Worm (Caenorhabditis elegans) whole organism, L2 larva: ENCODE results near the gene taf-10.

Experiments
- C34F6.9 ChIP-seq: fragments of 150-350 bp; optimal IDR thresholded peaks from 2 replicates; lab custom pipeline; 2014; ENCODE audit warnings: missing biosample characterization, missing genetic modification characterization
- F13H6.1 ChIP-seq: sonication (generic microtip); optimal IDR thresholded peaks from 2 replicates; lab custom pipeline; 2016; ENCODE audit warnings: missing genetic modification characterization, missing compliant biosample characterization
- R02D3.7 ChIP-seq: fragments of 150-350 bp; optimal IDR thresholded peaks from 2 replicates; lab custom pipeline; 2014; ENCODE audit warnings: missing biosample characterization, missing genetic modification characterization
- Y55F3AM.14 ChIP-seq: fragments of 200-800 bp; sonication (Bioruptor generic); optimal IDR thresholded peaks from 2 replicates; lab custom pipeline; 2018; ENCODE audit warnings: mild to moderate bottlenecking, missing genetic modification characterization, missing compliant biosample characterization
- ZK546.5 ChIP-seq: sonication (generic microtip); optimal IDR thresholded peaks from 2 replicates; lab custom pipeline; 2017; ENCODE audit warnings: missing biosample characterization, missing genetic modification characterization
- aly-2 ChIP-seq: fragments of 150-350 bp; optimal IDR thresholded peaks from 2 replicates; lab custom pipeline; 2014; ENCODE audit warnings: missing biosample characterization, missing genetic modification characterization
- ama-1 ChIP-seq: fragments of 150-350 bp; optimal IDR thresholded peaks from 2 replicates; lab custom pipeline; 2018; ENCODE audit warnings: inconsistent platforms
- blmp-1 ChIP-seq: sonication (generic microtip); optimal IDR thresholded peaks from 2 replicates; lab custom pipeline; 2017; ENCODE audit warnings: missing genetic modification characterization, mild to moderate bottlenecking, missing compliant biosample characterization, antibody characterized with exemption, moderate library complexity; ENCODE audit not compliant: insufficient read depth
- crh-2 ChIP-seq: sonication (generic microtip); optimal IDR thresholded peaks from 2 replicates; lab custom pipeline; 2017; ENCODE audit warnings: missing biosample characterization, missing genetic modification characterization
- dmd-4 ChIP-seq: sonication (generic microtip); optimal IDR thresholded peaks from 2 replicates; lab custom pipeline; 2017; ENCODE audit warnings: missing biosample characterization, missing genetic modification characterization
- egl-27 ChIP-seq: sonication (generic microtip); optimal IDR thresholded peaks from 3 replicates; lab custom pipeline; 2017; ENCODE audit warnings: missing biosample characterization, missing genetic modification reagents, missing genetic modification characterization
- elt-1 ChIP-seq: fragments of 150-350 bp; optimal IDR thresholded peaks from 2 replicates; lab custom pipeline; 2014; ENCODE audit warnings: missing biosample characterization, missing genetic modification characterization
- elt-3 ChIP-seq: sonication (generic microtip); optimal IDR thresholded peaks from 2 replicates; lab custom pipeline; 2017; ENCODE audit warnings: missing biosample characterization, missing genetic modification characterization
- fos-1 ChIP-seq: fragments of 150-350 bp; optimal IDR thresholded peaks from 2 replicates; lab custom pipeline; 2014; ENCODE audit warnings: missing biosample characterization, missing genetic modification characterization
- gmeb-1 ChIP-seq: fragments of 150-350 bp; optimal IDR thresholded peaks from 2 replicates; lab custom pipeline; 2014; ENCODE audit warnings: missing biosample characterization, missing genetic modification characterization
- lin-13 ChIP-seq: fragments of 150-350 bp; optimal IDR thresholded peaks from 2 replicates; lab custom pipeline; 2014; ENCODE audit warnings: missing biosample characterization, missing genetic modification reagents, missing genetic modification characterization
- lin-39 ChIP-seq: fragments of 150-350 bp; optimal IDR thresholded peaks from 2 replicates; lab custom pipeline; 2014; ENCODE audit warnings: missing biosample characterization, missing genetic modification reagents, missing genetic modification characterization
- lsy-2 ChIP-seq, 2 experiments: fragments of 150-350 bp in 1 of 2; sonication (generic microtip) in 1 of 2; optimal IDR thresholded peaks; 2 replicates each; lab custom pipeline; 2014 to 2017; ENCODE audit warnings: missing biosample characterization in 2 of 2, missing genetic modification characterization in 2 of 2
- mab-5 ChIP-seq: fragments of 150-350 bp; optimal IDR thresholded peaks from 2 replicates; lab custom pipeline; 2014; ENCODE audit warnings: missing biosample characterization, missing genetic modification characterization
- mdl-1 ChIP-seq, 2 experiments: fragments of 150-350 bp in 1 of 2; sonication (generic microtip) in 1 of 2; optimal IDR thresholded peaks; 2 replicates each; lab custom pipeline; 2017; ENCODE audit warnings: missing biosample characterization in 2 of 2, missing genetic modification characterization in 2 of 2
- nhr-11 ChIP-seq: fragments of 150-350 bp; optimal IDR thresholded peaks from 2 replicates; lab custom pipeline; 2014; ENCODE audit warnings: missing biosample characterization, missing genetic modification characterization
- nhr-12 ChIP-seq: fragments of 150-350 bp; optimal IDR thresholded peaks from 2 replicates; lab custom pipeline; 2014; ENCODE audit warnings: missing biosample characterization, missing genetic modification characterization
- nhr-129 ChIP-seq: fragments of 150-350 bp; optimal IDR thresholded peaks from 2 replicates; lab custom pipeline; 2014; ENCODE audit warnings: missing biosample characterization, missing genetic modification characterization
- nhr-21 ChIP-seq: fragments of 150-350 bp; optimal IDR thresholded peaks from 2 replicates; lab custom pipeline; 2014; ENCODE audit warnings: missing biosample characterization, missing genetic modification characterization
- nhr-23 ChIP-seq: fragments of 150-350 bp; optimal IDR thresholded peaks from 2 replicates; lab custom pipeline; 2014; ENCODE audit warnings: missing biosample characterization, missing genetic modification reagents, missing genetic modification characterization
- nhr-237 ChIP-seq: fragments of 150-350 bp; optimal IDR thresholded peaks from 2 replicates; lab custom pipeline; 2014; ENCODE audit warnings: missing biosample characterization, missing genetic modification characterization
- nhr-25 ChIP-seq: fragments of 150-350 bp; sonication (generic microtip); optimal IDR thresholded peaks from 3 replicates; lab custom pipeline; 2014; ENCODE audit warnings: missing biosample characterization, missing genetic modification characterization
- nhr-6 ChIP-seq: fragments of 150-350 bp; optimal IDR thresholded peaks from 2 replicates; lab custom pipeline; 2014; ENCODE audit warnings: missing biosample characterization, missing genetic modification characterization
- nhr-77 ChIP-seq: fragments of 150-350 bp; optimal IDR thresholded peaks from 2 replicates; lab custom pipeline; 2014; ENCODE audit warnings: missing biosample characterization, missing genetic modification characterization
- peb-1 ChIP-seq: fragments of 150-350 bp; optimal IDR thresholded peaks from 2 replicates; lab custom pipeline; 2014; ENCODE audit warnings: missing biosample characterization, missing genetic modification characterization
- sem-4 ChIP-seq: fragments of 150-350 bp; optimal IDR thresholded peaks from 2 replicates; lab custom pipeline; 2014; ENCODE audit warnings: missing biosample characterization, missing genetic modification reagents, missing genetic modification characterization
- sma-3 ChIP-seq: sonication (generic microtip); optimal IDR thresholded peaks from 2 replicates; lab custom pipeline; 2016; ENCODE audit warnings: missing genetic modification reagents, missing genetic modification characterization, missing compliant biosample characterization
- sma-9 ChIP-seq, 2 experiments: fragments of 150-350 bp in 1 of 2; sonication (generic microtip) in 1 of 2; optimal IDR thresholded peaks; 2 replicates each; lab custom pipeline; 2014 to 2016; ENCODE audit warnings: missing genetic modification characterization in 2 of 2, mild to moderate bottlenecking in 1 of 2, missing biosample characterization in 1 of 2, missing compliant biosample characterization in 1 of 2, missing genetic modification reagents in 1 of 2, moderate library complexity in 1 of 2
- unc-55 ChIP-seq: fragments of 150-350 bp; sonication (generic microtip); optimal IDR thresholded peaks from 3 replicates; lab custom pipeline; 2014; ENCODE audit warnings: missing biosample characterization, missing genetic modification reagents, missing genetic modification characterization
- unc-62 ChIP-seq: fragments of 150-350 bp; optimal IDR thresholded peaks from 2 replicates; lab custom pipeline; 2014; ENCODE audit warnings: missing biosample characterization, missing genetic modification reagents, missing genetic modification characterization
- ztf-11 ChIP-seq: sonication (generic microtip); optimal IDR thresholded peaks from 2 replicates; lab custom pipeline; 2017; ENCODE audit warnings: missing biosample characterization, missing genetic modification characterization
- ztf-4 ChIP-seq: fragments of 150-350 bp; optimal IDR thresholded peaks from 2 replicates; lab custom pipeline; 2014; ENCODE audit warnings: missing biosample characterization, missing genetic modification characterization

The taf-10 gene

DNA sequence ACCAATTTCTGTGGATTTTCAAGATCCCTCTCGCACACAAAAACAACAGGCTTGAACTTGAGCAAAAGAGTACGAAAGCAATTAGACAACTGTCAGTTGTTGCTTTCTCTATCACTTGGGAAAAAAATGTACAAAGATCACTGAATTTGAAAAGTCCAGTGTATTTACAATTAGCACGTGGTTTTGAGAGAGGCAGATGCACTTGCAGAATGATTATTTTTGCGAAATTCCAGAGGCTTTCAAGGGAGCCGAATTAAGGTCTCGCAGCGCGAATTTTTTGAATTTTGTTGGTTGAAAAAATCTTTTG is 6.3 kb downstream of the taf-10 start:
- TF ChIP-seq R02D3.7 (no peak), nhr-129 (tag; lab: Kevin White, UChicago) (peak; percentile 62), nhr-237 (no peak), unc-55 (GFP tag; lab: Kevin White, UChicago) (no peak), nhr-12 (tag; lab: Kevin White, UChicago) (no peak), crh-2 (tag; lab: Kevin White, UChicago) (no peak), F13H6.1 (tag; lab: Kevin White, UChicago) (no peak), nhr-25 (tag; lab: Kevin White, UChicago) (no peak), ZK546.5 (tag; lab: Kevin White, UChicago) (no peak), C34F6.9 (tag; lab: Kevin White, UChicago) (no peak), nhr-6 (tag; lab: Kevin White, UChicago) (no peak), sma-9 (GFP tag; optimal IDR thresholded peaks at IDR 0.05; lab: Kevin White, UChicago) (peak; percentile 62), sma-9 (tag; optimal IDR thresholded peaks at IDR 0.05; lab: Kevin White, UChicago) (no peak), mdl-1 (tag; optimal IDR thresholded peaks at IDR 0.05; lab: Kevin White, UChicago) (no peak), mab-5 (tag; lab: Kevin White, UChicago) (no peak), elt-1 (no peak), lin-39 (tag; lab: Kevin White, UChicago) (no peak), unc-62 (GFP tag; lab: Kevin White, UChicago) (no peak), lsy-2 (tag; optimal IDR thresholded peaks at IDR 0.05; lab: Kevin White, UChicago) (peak in 1 of 2 experiments; percentile 39), nhr-77 (tag; lab: Kevin White, UChicago) (no peak), ztf-11 (tag; lab: Kevin White, UChicago) (no peak), sma-3 (no peak), fos-1 (no peak), egl-27 (tag; lab: Kevin White, UChicago) (no peak), sem-4 (tag; lab: Kevin White, UChicago) (no peak)

DNA sequence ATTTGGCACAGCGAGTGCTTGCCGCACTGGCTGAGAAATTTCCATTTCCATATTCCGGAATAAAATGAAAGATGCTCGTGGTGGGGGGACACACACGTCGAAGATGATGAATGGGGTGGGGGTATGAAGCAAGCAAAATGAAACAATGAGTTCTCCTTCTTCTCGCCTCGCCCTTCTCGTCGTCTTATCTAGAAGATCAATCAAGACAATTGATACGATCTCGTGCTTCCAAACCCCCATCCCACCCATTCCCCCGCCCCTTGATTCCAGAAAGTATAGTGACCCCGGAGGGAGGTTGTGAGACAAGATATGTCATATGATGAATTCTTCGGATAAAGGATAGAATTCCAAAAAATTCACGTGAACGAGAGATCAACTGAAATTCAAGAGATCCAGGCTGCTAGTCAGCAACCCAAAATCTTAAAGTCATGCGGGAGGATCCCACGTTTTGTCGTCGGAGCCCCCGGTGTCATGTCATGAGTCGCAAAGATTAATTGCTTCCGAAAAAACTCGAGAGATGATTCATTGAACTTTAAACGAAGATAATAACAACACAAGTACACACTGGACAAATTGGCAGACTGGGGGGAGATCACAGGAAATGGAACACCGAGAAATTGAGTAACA is 7.7 kb downstream of the taf-10 start:
- TF ChIP-seq mab-5 (tag; lab: Kevin White, UChicago) (peak; percentile 20), Y55F3AM.14 (GFP tag; lab: Kevin White, UChicago) (peak; percentile 49), lsy-2 (tag; optimal IDR thresholded peaks at IDR 0.05; lab: Kevin White, UChicago) (peak in 1 of 2 experiments; percentile 20), dmd-4 (tag; lab: Kevin White, UChicago) (no peak), ztf-4 (tag; lab: Kevin White, UChicago) (peak; percentile 6), nhr-25 (tag; lab: Kevin White, UChicago) (no peak), nhr-129 (tag; lab: Kevin White, UChicago) (peak; percentile 29), fos-1 (no peak), R02D3.7 (no peak), F13H6.1 (tag; lab: Kevin White, UChicago) (peak; percentile 33), sem-4 (tag; lab: Kevin White, UChicago) (no peak), nhr-77 (tag; lab: Kevin White, UChicago) (no peak), crh-2 (tag; lab: Kevin White, UChicago) (no peak), nhr-21 (tag; lab: Kevin White, UChicago) (no peak), peb-1 (tag; lab: Kevin White, UChicago) (no peak), unc-55 (GFP tag; lab: Kevin White, UChicago) (peak; percentile 26), lin-13 (GFP tag; lab: Kevin White, UChicago) (no peak), elt-1 (peak; percentile 10), nhr-11 (no peak), C34F6.9 (tag; lab: Kevin White, UChicago) (peak; percentile 8), egl-27 (tag; lab: Kevin White, UChicago) (no peak), gmeb-1 (no peak), nhr-23 (tag; lab: Kevin White, UChicago) (peak; percentile 23)

DNA sequence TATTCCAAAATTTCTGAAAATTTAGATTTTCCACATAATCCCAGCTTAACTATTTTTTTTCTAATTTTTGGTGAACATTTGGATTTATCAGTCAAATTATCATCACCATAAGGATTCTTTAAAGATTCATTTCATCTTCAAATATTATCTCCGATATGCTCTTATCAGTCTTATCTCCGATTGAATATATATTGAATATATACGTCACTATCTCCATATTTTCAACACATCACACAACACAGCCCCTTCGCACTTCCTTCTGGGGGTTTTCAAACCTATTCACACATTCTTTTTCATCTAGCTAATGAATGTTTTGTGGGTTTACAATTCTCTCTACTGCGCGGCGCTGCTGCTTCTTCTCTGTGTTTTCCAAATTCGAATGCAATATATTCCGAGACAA is 11.8 kb downstream of the taf-10 start:
- no peak for TF ChIP-seq nhr-237
- TF ChIP-seq dmd-4 (tag; lab: Kevin White, UChicago), result no peak
- TF ChIP-seq nhr-11, result no peak
- TF ChIP-seq aly-2 (tag; lab: Kevin White, UChicago), result no peak
- TF ChIP-seq gmeb-1, result no peak
- TF ChIP-seq ztf-4 (tag; lab: Kevin White, UChicago), result no peak
- TF ChIP-seq elt-3 (tag; lab: Kevin White, UChicago), result no peak
- no peak for TF ChIP-seq nhr-25 (tag; lab: Kevin White, UChicago)
- no peak for TF ChIP-seq blmp-1 (tag; lab: Kevin White, UChicago)
- no peak for TF ChIP-seq ama-1
- TF ChIP-seq egl-27 (tag; lab: Kevin White, UChicago), result no peak
- TF ChIP-seq Y55F3AM.14 (GFP tag; lab: Kevin White, UChicago), result no peak
